Worm (Caenorhabditis elegans) whole organism, young adult: ENCODE data around the gene teg-1.

Source experiments
- F10E7.11 ChIP-seq: sonication (generic microtip); optimal IDR thresholded peaks from 2 replicates; lab custom pipeline; 2017; ENCODE audit warnings: mild to moderate bottlenecking, missing genetic modification characterization, moderate library complexity, missing compliant biosample characterization
- him-1 ChIP-seq: sonication (generic microtip); optimal IDR thresholded peaks from 2 replicates; lab custom pipeline; 2016; ENCODE audit warnings: missing genotype, missing genetic modification reagents, missing genetic modification characterization, missing compliant biosample characterization
- unc-62 ChIP-seq: fragments of 150-350 bp; optimal IDR thresholded peaks from 2 replicates; lab custom pipeline; 2014; ENCODE audit warnings: missing biosample characterization, missing genetic modification reagents, missing genetic modification characterization
- zim-3 ChIP-seq: sonication (generic microtip); optimal IDR thresholded peaks from 2 replicates; lab custom pipeline; 2017; ENCODE audit warnings: mild to moderate bottlenecking, missing genetic modification characterization, moderate library complexity, missing compliant biosample characterization

- no peak for TF ChIP-seq zim-3 (tag; lab: Kevin White, UChicago)
- no peak for TF ChIP-seq him-1 (tag; lab: Kevin White, UChicago)
- no peak for TF ChIP-seq unc-62 (GFP tag; lab: Kevin White, UChicago)
- no peak for TF ChIP-seq F10E7.11 (tag; lab: Kevin White, UChicago)
Observed at ce11 chrIII:11286069-11286468, 32.0 kb downstream of the teg-1 start.
